Worm (Caenorhabditis elegans) whole organism, L1 larva: ENCODE measurements around the gene mrck-1.

ENCODE experiments used
- C04F5.9 ChIP-seq: sonication (generic microtip); optimal IDR thresholded peaks from 2 replicates; lab custom pipeline; 2016; ENCODE audit warnings: missing genetic modification characterization, missing compliant biosample characterization
- F16B12.6 ChIP-seq: fragments of 150-350 bp; optimal IDR thresholded peaks from 2 replicates; lab custom pipeline; 2014; ENCODE audit warnings: missing biosample characterization, missing genetic modification characterization
- Y116A8C.19 ChIP-seq: sonication (generic microtip); optimal IDR thresholded peaks from 2 replicates; lab custom pipeline; 2016; ENCODE audit warnings: missing compliant biosample characterization, missing genetic modification characterization, borderline replicate concordance
- blmp-1 ChIP-seq: fragments of 150-350 bp; optimal IDR thresholded peaks from 2 replicates; lab custom pipeline; 2014; ENCODE audit warnings: missing biosample characterization, missing genetic modification characterization
- ceh-63 ChIP-seq: fragments of 200-800 bp; sonication (Bioruptor generic); optimal IDR thresholded peaks from 2 replicates; lab custom pipeline; 2018; ENCODE audit warnings: mild to moderate bottlenecking, missing genetic modification characterization, missing compliant biosample characterization
- ceh-8 ChIP-seq: fragments of 200-800 bp; sonication (Bioruptor generic); optimal IDR thresholded peaks from 2 replicates; lab custom pipeline; 2018; ENCODE audit warnings: mild to moderate bottlenecking, missing genetic modification characterization, moderate library complexity, missing compliant biosample characterization
- ceh-88 ChIP-seq: fragments of 200-800 bp; sonication (Bioruptor generic); IDR thresholded peaks from 2 replicates; pipeline ENCODE4 v1.3.6; 2022; ENCODE audit warnings: missing genetic modification characterization, missing compliant biosample characterization
- dpl-1 ChIP-seq, 3 experiments: fragments of 150-350 bp in 2 of 3; sonication (generic microtip) in 1 of 3; optimal IDR thresholded peaks; 2 replicates each; lab custom pipeline; 2014 to 2017; ENCODE audit warnings: missing biosample characterization in 3 of 3, missing genetic modification characterization in 3 of 3, missing genetic modification reagents in 3 of 3
- efl-1 ChIP-seq, 4 experiments: fragments of 150-350 bp; optimal IDR thresholded peaks in 3 of 4; peaks in 1 of 4; 1 replicate in 1 of 4; 2 replicates in 3 of 4; lab custom pipeline; 2014; ENCODE audit warnings: missing biosample characterization in 2 of 4, missing genetic modification characterization in 2 of 4, missing genetic modification reagents in 2 of 4
- efl-3 ChIP-seq: fragments of 200-800 bp; sonication (Bioruptor generic); optimal IDR thresholded peaks from 2 replicates; lab custom pipeline; 2018; ENCODE audit warnings: mild to moderate bottlenecking, missing genetic modification characterization, missing compliant biosample characterization
- egl-27 ChIP-seq, 2 experiments: fragments of 150-350 bp in 1 of 2; sonication (generic microtip); optimal IDR thresholded peaks; 3 replicates each; lab custom pipeline; 2017 to 2018; ENCODE audit warnings: missing biosample characterization in 2 of 2, missing genetic modification characterization in 2 of 2, missing genetic modification reagents in 2 of 2
- elt-3 ChIP-seq, 6 experiments: fragments of 150-350 bp in 1 of 6; sonication (generic microtip); optimal IDR thresholded peaks; 2 replicates each; lab custom pipeline; 2017 to 2018; ENCODE audit warnings: missing biosample characterization in 6 of 6, missing genetic modification characterization in 6 of 6, inconsistent platforms in 1 of 6
- ets-5 ChIP-seq: fragments of 200-800 bp; sonication (Bioruptor generic); IDR thresholded peaks from 2 replicates; pipeline ENCODE4 v1.3.6; 2022; ENCODE audit warnings: missing genetic modification characterization, missing compliant biosample characterization
- fkh-10 ChIP-seq: sonication (generic microtip); optimal IDR thresholded peaks from 2 replicates; lab custom pipeline; 2017; ENCODE audit warnings: missing biosample characterization, missing genetic modification reagents, missing genetic modification characterization
- fkh-8 ChIP-seq: sonication (generic microtip); optimal IDR thresholded peaks from 2 replicates; lab custom pipeline; 2016; ENCODE audit warnings: mild to moderate bottlenecking, missing genetic modification characterization, missing compliant biosample characterization
- fos-1 ChIP-seq: fragments of 150-350 bp; optimal IDR thresholded peaks from 2 replicates; lab custom pipeline; 2014; ENCODE audit warnings: missing biosample characterization, missing genetic modification characterization
- grh-1 ChIP-seq: fragments of 200-800 bp; sonication (Bioruptor generic); IDR thresholded peaks from 2 replicates; pipeline ENCODE4 v1.3.6; 2022; ENCODE audit warnings: missing genetic modification reagents, missing genetic modification characterization, missing compliant biosample characterization
- hlh-17 ChIP-seq: fragments of 200-800 bp; sonication (Bioruptor generic); optimal IDR thresholded peaks from 2 replicates; lab custom pipeline; 2018; ENCODE audit warnings: missing genetic modification characterization, mild to moderate bottlenecking, missing compliant biosample characterization, moderate library complexity, borderline replicate concordance
- hlh-4 ChIP-seq: sonication (generic microtip); optimal IDR thresholded peaks from 2 replicates; lab custom pipeline; 2016; ENCODE audit warnings: mild to moderate bottlenecking, missing genetic modification characterization, missing compliant biosample characterization
- hpl-2 ChIP-seq: fragments of 150-350 bp; optimal IDR thresholded peaks from 2 replicates; lab custom pipeline; 2014; ENCODE audit warnings: missing biosample characterization, missing genetic modification reagents, missing genetic modification characterization
- irx-1 ChIP-seq: sonication (generic microtip); optimal IDR thresholded peaks from 2 replicates; lab custom pipeline; 2016; ENCODE audit warnings: missing genetic modification characterization, missing compliant biosample characterization
- isw-1 ChIP-seq: fragments of 200-800 bp; sonication (Bioruptor generic); IDR thresholded peaks from 2 replicates; pipeline ENCODE4 v1.3.6; 2022; ENCODE audit warnings: missing genetic modification characterization, missing compliant biosample characterization
- lin-13 ChIP-seq: fragments of 150-350 bp; optimal IDR thresholded peaks from 2 replicates; lab custom pipeline; 2014; ENCODE audit warnings: missing biosample characterization, missing genetic modification reagents, missing genetic modification characterization
- lin-14 ChIP-seq: fragments of 200-800 bp; sonication (Bioruptor generic); optimal IDR thresholded peaks from 2 replicates; lab custom pipeline; 2018; ENCODE audit warnings: mild to moderate bottlenecking, missing genetic modification characterization, moderate library complexity, missing compliant biosample characterization
- lin-15B ChIP-seq: fragments of 150-350 bp; sonication (generic microtip); optimal IDR thresholded peaks from 3 replicates; lab custom pipeline; 2014; ENCODE audit warnings: missing biosample characterization, missing genetic modification characterization
- lin-35 ChIP-seq, 2 experiments: fragments of 150-350 bp; optimal IDR thresholded peaks; 2 replicates each; lab custom pipeline; 2014; ENCODE audit warnings: missing biosample characterization in 2 of 2, missing genetic modification characterization in 2 of 2, missing genetic modification reagents in 2 of 2
- lir-3 ChIP-seq: sonication (generic microtip); optimal IDR thresholded peaks from 2 replicates; lab custom pipeline; 2016; ENCODE audit warnings: mild to moderate bottlenecking, missing genetic modification characterization, moderate library complexity, missing compliant biosample characterization; ENCODE audit not compliant: poor library complexity
- lsy-2 ChIP-seq, 2 experiments: fragments of 150-350 bp; optimal IDR thresholded peaks; 2 replicates each; lab custom pipeline; 2014; ENCODE audit warnings: missing biosample characterization in 2 of 2, missing genetic modification characterization in 2 of 2
- mef-2 ChIP-seq: fragments of 150-350 bp; optimal IDR thresholded peaks from 2 replicates; lab custom pipeline; 2014; ENCODE audit warnings: missing biosample characterization, missing genetic modification characterization
- mep-1 ChIP-seq: fragments of 150-350 bp; optimal IDR thresholded peaks from 2 replicates; lab custom pipeline; 2014; ENCODE audit warnings: missing biosample characterization, missing genetic modification characterization
- nhr-11 ChIP-seq: fragments of 150-350 bp; optimal IDR thresholded peaks from 2 replicates; lab custom pipeline; 2014; ENCODE audit warnings: missing biosample characterization, missing genetic modification characterization
- nhr-12 ChIP-seq: sonication (generic microtip); optimal IDR thresholded peaks from 2 replicates; lab custom pipeline; 2017; ENCODE audit warnings: missing biosample characterization, missing genetic modification characterization
- nhr-20 ChIP-seq: sonication (generic microtip); optimal IDR thresholded peaks from 2 replicates; lab custom pipeline; 2016; ENCODE audit warnings: mild to moderate bottlenecking, missing genetic modification characterization, missing compliant biosample characterization
- nhr-47 ChIP-seq: sonication (generic microtip); optimal IDR thresholded peaks from 2 replicates; lab custom pipeline; 2016; ENCODE audit warnings: mild to moderate bottlenecking, missing genetic modification characterization, moderate library complexity, missing compliant biosample characterization
- nhr-71 ChIP-seq: sonication (generic microtip); optimal IDR thresholded peaks from 2 replicates; lab custom pipeline; 2016; ENCODE audit warnings: mild to moderate bottlenecking, missing genetic modification characterization, moderate library complexity, missing compliant biosample characterization
- nhr-84 ChIP-seq: sonication (generic microtip); optimal IDR thresholded peaks from 2 replicates; lab custom pipeline; 2017; ENCODE audit warnings: missing biosample characterization, missing genetic modification characterization
- nhr-85 ChIP-seq: sonication (generic microtip); peaks from one replicate; lab custom pipeline; 2016; ENCODE audit warnings: missing genetic modification characterization, inconsistent platforms, missing compliant biosample characterization
- nhr-90 ChIP-seq: sonication (generic microtip); optimal IDR thresholded peaks from 2 replicates; lab custom pipeline; 2016; ENCODE audit warnings: mild to moderate bottlenecking, missing genetic modification characterization, missing compliant biosample characterization; ENCODE audit not compliant: poor library complexity
- rnt-1 ChIP-seq: sonication (generic microtip); optimal IDR thresholded peaks from 2 replicates; lab custom pipeline; 2016; ENCODE audit warnings: mild to moderate bottlenecking, missing genetic modification characterization, moderate library complexity, missing compliant biosample characterization
- skn-1 ChIP-seq: fragments of 150-350 bp; optimal IDR thresholded peaks from 2 replicates; lab custom pipeline; 2014; ENCODE audit warnings: missing biosample characterization, missing genetic modification characterization
- snu-23 ChIP-seq: sonication (generic microtip); optimal IDR thresholded peaks from 2 replicates; lab custom pipeline; 2016; ENCODE audit warnings: missing genetic modification characterization, missing compliant biosample characterization
- sptf-1 ChIP-seq: fragments of 150-350 bp; optimal IDR thresholded peaks from 2 replicates; lab custom pipeline; 2014; ENCODE audit warnings: missing biosample characterization, missing genetic modification characterization
- swsn-7 ChIP-seq: sonication (generic microtip); optimal IDR thresholded peaks from 2 replicates; lab custom pipeline; 2016; ENCODE audit warnings: missing genetic modification characterization, missing compliant biosample characterization
- tlp-1 ChIP-seq: fragments of 150-350 bp; optimal IDR thresholded peaks from 2 replicates; lab custom pipeline; 2014; ENCODE audit warnings: missing biosample characterization, missing genetic modification characterization
- unc-130 ChIP-seq: fragments of 150-350 bp; optimal IDR thresholded peaks from 2 replicates; lab custom pipeline; 2017; ENCODE audit warnings: missing biosample characterization, missing genetic modification characterization, inconsistent platforms
- unc-30 ChIP-seq: sonication (generic microtip); optimal IDR thresholded peaks from 2 replicates; lab custom pipeline; 2017; ENCODE audit warnings: missing biosample characterization, missing genetic modification characterization
- unc-62 ChIP-seq: fragments of 150-350 bp; optimal IDR thresholded peaks from 2 replicates; lab custom pipeline; 2014; ENCODE audit warnings: missing biosample characterization, missing genetic modification reagents, missing genetic modification characterization
- unc-86 ChIP-seq: sonication (generic microtip); optimal IDR thresholded peaks from 2 replicates; lab custom pipeline; 2016; ENCODE audit warnings: missing genetic modification characterization, missing compliant biosample characterization
- vab-15 ChIP-seq: sonication (generic microtip); optimal IDR thresholded peaks from 2 replicates; lab custom pipeline; 2017; ENCODE audit warnings: missing genotype, mild to moderate bottlenecking, missing genetic modification characterization, missing compliant biosample characterization
- zag-1 ChIP-seq: fragments of 150-350 bp; optimal IDR thresholded peaks from 2 replicates; lab custom pipeline; 2014; ENCODE audit warnings: missing biosample characterization, missing genetic modification characterization
- ztf-4 ChIP-seq: fragments of 150-350 bp; optimal IDR thresholded peaks from 2 replicates; lab custom pipeline; 2014; ENCODE audit warnings: missing biosample characterization, missing genetic modification characterization

The mrck-1 gene

ce11 chrV:6232886-6233285, 34.2 kb downstream of the mrck-1 start:
- TF ChIP-seq mep-1 (peak; percentile 52), unc-62 (GFP tag; lab: Kevin White, UChicago) (no peak), hlh-17 (no peak), efl-3 (GFP tag; lab: Kevin White, UChicago) (no peak), lin-14 (GFP tag; lab: Kevin White, UChicago) (peak; percentile 63), unc-86 (tag; lab: Kevin White, UChicago) (peak; percentile 8), unc-30 (tag; lab: Kevin White, UChicago) (no peak), nhr-20 (tag; lab: Kevin White, UChicago) (no peak), hlh-4 (tag; lab: Kevin White, UChicago) (no peak), F16B12.6 (tag; lab: Kevin White, UChicago) (no peak), lin-35 (GFP tag; optimal IDR thresholded peaks at IDR 0.05; lab: Kevin White, UChicago) (peak in 1 of 2 experiments; percentile 4), irx-1 (no peak), lsy-2 (tag; optimal IDR thresholded peaks at IDR 0.05; lab: Kevin White, UChicago) (peak; percentile 2 to 5), rnt-1 (tag; lab: Kevin White, UChicago) (no peak), ceh-63 (GFP tag; lab: Kevin White, UChicago) (no peak), isw-1 (GFP tag; lab: Robert Waterston, UW) (0 out of 2 replicates have a peak, but pooled peaks have one; percentile 5), nhr-71 (tag; lab: Kevin White, UChicago) (peak; percentile 38), lin-15B (tag; lab: Kevin White, UChicago) (no peak), mef-2 (no peak), blmp-1 (tag; lab: Kevin White, UChicago) (peak; percentile 53), fkh-10 (GFP tag; lab: Kevin White, UChicago) (peak; percentile 44), elt-3 (tag; optimal IDR thresholded peaks at IDR 0.05; lab: Kevin White, UChicago) (peak in 1 of 6 experiments; percentile 11), C04F5.9 (tag; lab: Kevin White, UChicago) (no peak), sptf-1 (tag; lab: Kevin White, UChicago) (no peak), grh-1 (no peak), efl-1 (optimal IDR thresholded peaks at IDR 0.05; lab: Kevin White, UChicago) (no peak), efl-1 (GFP tag; optimal IDR thresholded peaks at IDR 0.05 in 1 of 2; lab: Kevin White, UChicago) (peak in 1 of 2 experiments; percentile 82), dpl-1 (GFP tag; optimal IDR thresholded peaks at IDR 0.05; lab: Kevin White, UChicago) (no peak), swsn-7 (tag; lab: Kevin White, UChicago) (no peak), nhr-84 (no peak), vab-15 (no peak), Y116A8C.19 (no peak), fkh-8 (tag; lab: Kevin White, UChicago) (no peak), hpl-2 (no peak), nhr-85 (tag; lab: Kevin White, UChicago) (peak; percentile 72), egl-27 (tag; optimal IDR thresholded peaks at IDR 0.05; lab: Kevin White, UChicago) (no peak), ceh-8 (GFP tag; lab: Kevin White, UChicago) (no peak), snu-23 (GFP tag; lab: Kevin White, UChicago) (peak; percentile 6), tlp-1 (tag; lab: Kevin White, UChicago) (no peak), nhr-12 (tag; lab: Kevin White, UChicago) (no peak), lin-13 (GFP tag; lab: Kevin White, UChicago) (no peak), fos-1 (tag; lab: Kevin White, UChicago) (no peak), lir-3 (no peak), ztf-4 (tag; lab: Kevin White, UChicago) (no peak)

- TF ChIP-seq lir-3 (peak; percentile 11), nhr-85 (tag; lab: Kevin White, UChicago) (peak; percentile 86), nhr-20 (tag; lab: Kevin White, UChicago) (peak; percentile 58), hlh-4 (tag; lab: Kevin White, UChicago) (no peak), dpl-1 (GFP tag; optimal IDR thresholded peaks at IDR 0.05; lab: Kevin White, UChicago) (no peak), fkh-10 (GFP tag; lab: Kevin White, UChicago) (no peak), zag-1 (tag; lab: Kevin White, UChicago) (no peak), tlp-1 (tag; lab: Kevin White, UChicago) (no peak), nhr-90 (peak; percentile 34), lin-14 (GFP tag; lab: Kevin White, UChicago) (peak; percentile 52), unc-130 (tag; lab: Kevin White, UChicago) (no peak), nhr-11 (no peak), swsn-7 (tag; lab: Kevin White, UChicago) (no peak), vab-15 (peak; percentile 39), skn-1 (tag; lab: Kevin White, UChicago) (peak; percentile 34), lin-35 (GFP tag; optimal IDR thresholded peaks at IDR 0.05; lab: Kevin White, UChicago) (peak in 1 of 2 experiments; percentile 65), nhr-47 (tag; lab: Kevin White, UChicago) (peak; percentile 6), ceh-63 (GFP tag; lab: Kevin White, UChicago) (no peak), ets-5 (no peak), efl-1 (optimal IDR thresholded peaks at IDR 0.05; lab: Kevin White, UChicago) (no peak), efl-1 (GFP tag; optimal IDR thresholded peaks at IDR 0.05 in 1 of 2; lab: Kevin White, UChicago) (no peak), ceh-88 (GFP tag; lab: Robert Waterston, UW) (no peak)
Measured at ce11 chrV:6231902-6232340, 35.2 kb downstream of the mrck-1 start.
